Worm (Caenorhabditis elegans) whole organism, L1 larva: ENCODE results near the gene chch-3.

Experiments
- ama-1 ChIP-seq: fragments of 150-350 bp; optimal IDR thresholded peaks from 2 replicates; lab custom pipeline; 2014
- fos-1 ChIP-seq: fragments of 150-350 bp; optimal IDR thresholded peaks from 2 replicates; lab custom pipeline; 2014; ENCODE audit warnings: missing biosample characterization, missing genetic modification characterization
- lir-3 ChIP-seq: sonication (generic microtip); optimal IDR thresholded peaks from 2 replicates; lab custom pipeline; 2016; ENCODE audit warnings: mild to moderate bottlenecking, missing genetic modification characterization, moderate library complexity, missing compliant biosample characterization; ENCODE audit not compliant: poor library complexity
- pag-3 ChIP-seq: sonication (generic microtip); optimal IDR thresholded peaks from 2 replicates; lab custom pipeline; 2017; ENCODE audit warnings: missing genetic modification characterization, mild to moderate bottlenecking, missing compliant biosample characterization, antibody characterized with exemption, borderline replicate concordance; ENCODE audit not compliant: insufficient read depth
- sup-37 ChIP-seq: fragments of 200-800 bp; sonication (Bioruptor generic); optimal IDR thresholded peaks from 2 replicates; lab custom pipeline; 2018; ENCODE audit warnings: mild to moderate bottlenecking, missing genetic modification characterization, missing compliant biosample characterization

- TF ChIP-seq pag-3 (tag; lab: Kevin White, UChicago) (no peak), ama-1 (lab: Kevin White, UChicago) (no peak), fos-1 (tag; lab: Kevin White, UChicago) (no peak), lir-3 (tag; lab: Kevin White, UChicago) (no peak), sup-37 (GFP tag; lab: Kevin White, UChicago) (no peak)
Measured at ce11 chrII:9399746-9400145, 17.1 kb upstream of the chch-3 start, which contains the start of gene Y51B9A.7.
